Worm (Caenorhabditis elegans) whole organism, young adult: ENCODE measurements around the gene F26F12.8.
A peak's percentile ranks its signal among the peaks of the same experiment; 100 is the strongest.

ENCODE experiments used
- B0336.3 ChIP-seq: fragments of 200-800 bp; sonication (Bioruptor generic); IDR thresholded peaks from 2 replicates; pipeline ENCODE4 v1.3.6; 2022; ENCODE audit warnings: missing genetic modification characterization, missing compliant biosample characterization
- C06A6.2 ChIP-seq: fragments of 200-800 bp; sonication (Bioruptor generic); conservative IDR thresholded peaks from 2 replicates; pipeline ENCODE4 v1.3.6; 2022; ENCODE audit warnings: missing genetic modification characterization, missing compliant biosample characterization
- D2030.7 ChIP-seq: fragments of 200-800 bp; sonication (Bioruptor generic); IDR thresholded peaks from 2 replicates; pipeline ENCODE4 v1.3.6; 2022; ENCODE audit warnings: missing genetic modification reagents, missing genetic modification characterization, missing compliant biosample characterization
- F23B12.7 ChIP-seq: sonication (generic microtip); optimal IDR thresholded peaks from 2 replicates; lab custom pipeline; 2017; ENCODE audit warnings: missing genetic modification characterization, mild to moderate bottlenecking, missing compliant biosample characterization, antibody characterized with exemption, moderate library complexity; ENCODE audit not compliant: insufficient read depth
- F37B4.10 ChIP-seq: fragments of 200-800 bp; sonication (Bioruptor generic); IDR thresholded peaks from 2 replicates; pipeline ENCODE4 v1.3.6; 2022; ENCODE audit warnings: missing genetic modification characterization, missing compliant biosample characterization
- F52B5.7 ChIP-seq: sonication (generic microtip); optimal IDR thresholded peaks from 2 replicates; lab custom pipeline; 2016; ENCODE audit warnings: mild to moderate bottlenecking, missing genetic modification characterization, missing compliant biosample characterization
- K11D2.4 ChIP-seq: fragments of 200-800 bp; sonication (Bioruptor generic); IDR thresholded peaks from 2 replicates; pipeline ENCODE4 v1.3.6; 2022; ENCODE audit warnings: missing genetic modification reagents, missing genetic modification characterization, missing compliant biosample characterization
- T07F8.4 ChIP-seq: sonication (generic microtip); optimal IDR thresholded peaks from 2 replicates; lab custom pipeline; 2016; ENCODE audit warnings: mild to moderate bottlenecking, missing genetic modification characterization, moderate library complexity, missing compliant biosample characterization
- Y95B8A.8 ChIP-seq: fragments of 200-800 bp; sonication (Bioruptor generic); IDR thresholded peaks from 2 replicates; pipeline ENCODE4 v1.3.6; 2022; ENCODE audit warnings: missing genetic modification reagents, missing genetic modification characterization, missing compliant biosample characterization
- atf-7 ChIP-seq: sonication (generic microtip); optimal IDR thresholded peaks from 2 replicates; lab custom pipeline; 2017; ENCODE audit warnings: mild to moderate bottlenecking, missing genetic modification characterization, missing compliant biosample characterization
- attf-3 ChIP-seq: fragments of 200-800 bp; sonication (Bioruptor generic); conservative IDR thresholded peaks from 2 replicates; pipeline ENCODE4 v1.3.6; 2022; ENCODE audit warnings: missing genetic modification reagents, missing genetic modification characterization, missing compliant biosample characterization
- attf-5 ChIP-seq: fragments of 200-800 bp; sonication (Bioruptor generic); optimal IDR thresholded peaks from 2 replicates; lab custom pipeline; 2018; ENCODE audit warnings: mild to moderate bottlenecking, missing genetic modification characterization, missing compliant biosample characterization
- cebp-2 ChIP-seq: fragments of 200-800 bp; sonication (Bioruptor generic); IDR thresholded peaks from 2 replicates; pipeline ENCODE4 v1.3.6; 2022; ENCODE audit warnings: missing genetic modification characterization, missing compliant biosample characterization
- die-1 ChIP-seq: sonication (generic microtip); optimal IDR thresholded peaks from 2 replicates; lab custom pipeline; 2016; ENCODE audit warnings: missing genotype, mild to moderate bottlenecking, missing genetic modification characterization, missing compliant biosample characterization
- dox-1 ChIP-seq: fragments of 200-800 bp; sonication (Bioruptor generic); IDR thresholded peaks from 2 replicates; pipeline ENCODE4 v1.3.6; 2022; ENCODE audit warnings: missing genetic modification reagents, missing genetic modification characterization, missing compliant biosample characterization
- egl-18 ChIP-seq: fragments of 200-800 bp; sonication (Bioruptor generic); IDR thresholded peaks from 2 replicates; pipeline ENCODE4 v1.3.6; 2022; ENCODE audit warnings: missing genetic modification reagents, missing genetic modification characterization, missing compliant biosample characterization
- egrh-3 ChIP-seq: fragments of 200-800 bp; sonication (Bioruptor generic); IDR thresholded peaks from 2 replicates; pipeline ENCODE4 v1.3.6; 2022; ENCODE audit warnings: missing genetic modification reagents, missing genetic modification characterization, missing compliant biosample characterization
- ets-4 ChIP-seq: fragments of 200-800 bp; sonication (Bioruptor generic); optimal IDR thresholded peaks from 2 replicates; lab custom pipeline; 2018; ENCODE audit warnings: mild to moderate bottlenecking, missing genetic modification characterization, missing compliant biosample characterization
- fkh-3 ChIP-seq: sonication (generic microtip); optimal IDR thresholded peaks from 2 replicates; lab custom pipeline; 2016; ENCODE audit warnings: mild to moderate bottlenecking, missing genetic modification characterization, missing compliant biosample characterization
- gei-17 ChIP-seq: fragments of 200-800 bp; sonication (Bioruptor generic); optimal IDR thresholded peaks from 2 replicates; lab custom pipeline; 2018; ENCODE audit warnings: mild to moderate bottlenecking, missing genetic modification characterization, missing compliant biosample characterization
- hmg-1.2 ChIP-seq: fragments of 200-800 bp; sonication (Bioruptor generic); IDR thresholded peaks from 2 replicates; pipeline ENCODE4 v1.3.6; 2022; ENCODE audit warnings: missing genetic modification reagents, missing genetic modification characterization, missing compliant biosample characterization
- hmg-20 ChIP-seq: fragments of 200-800 bp; sonication (Bioruptor generic); IDR thresholded peaks from 2 replicates; pipeline ENCODE4 v1.3.6; 2022; ENCODE audit warnings: missing genetic modification reagents, missing genetic modification characterization, missing compliant biosample characterization
- let-526 ChIP-seq: fragments of 200-800 bp; sonication (Bioruptor generic); IDR thresholded peaks from 2 replicates; pipeline ENCODE4 v1.3.6; 2022; ENCODE audit warnings: missing genetic modification reagents, missing genetic modification characterization, missing compliant biosample characterization
- lin-54 ChIP-seq: fragments of 200-800 bp; sonication (Bioruptor generic); optimal IDR thresholded peaks from 2 replicates; lab custom pipeline; 2018; ENCODE audit warnings: mild to moderate bottlenecking, missing genetic modification characterization, missing compliant biosample characterization
- madf-3 ChIP-seq: fragments of 200-800 bp; sonication (Bioruptor generic); IDR thresholded peaks from 2 replicates; pipeline ENCODE4 v1.3.6; 2022; ENCODE audit warnings: missing genetic modification reagents, missing genetic modification characterization, missing compliant biosample characterization
- mel-28 ChIP-seq: sonication (generic microtip); optimal IDR thresholded peaks from 2 replicates; lab custom pipeline; 2016; ENCODE audit warnings: borderline replicate concordance, mild to moderate bottlenecking, missing genetic modification characterization, missing compliant biosample characterization
- nfya-2 ChIP-seq: fragments of 200-800 bp; sonication (Bioruptor generic); IDR thresholded peaks from 2 replicates; pipeline ENCODE4 v1.3.6; 2022; ENCODE audit warnings: missing genetic modification reagents, missing genetic modification characterization, missing compliant biosample characterization
- nfyb-1 ChIP-seq: fragments of 200-800 bp; sonication (Bioruptor generic); IDR thresholded peaks from 2 replicates; pipeline ENCODE4 v1.3.6; 2022; ENCODE audit warnings: missing genetic modification reagents, missing genetic modification characterization, missing compliant biosample characterization
- nhr-179 ChIP-seq: sonication (generic microtip); optimal IDR thresholded peaks from 2 replicates; lab custom pipeline; 2016; ENCODE audit warnings: mild to moderate bottlenecking, missing genetic modification characterization, missing compliant biosample characterization
- pbrm-1 ChIP-seq: fragments of 200-800 bp; sonication (Bioruptor generic); IDR thresholded peaks from 2 replicates; pipeline ENCODE4 v1.3.6; 2022; ENCODE audit warnings: missing genetic modification reagents, missing genetic modification characterization, missing compliant biosample characterization
- pha-4 ChIP-seq: fragments of 150-350 bp; sonication (generic microtip); optimal IDR thresholded peaks from 2 replicates; lab custom pipeline; 2014; ENCODE audit warnings: missing biosample characterization, missing genetic modification reagents, missing genetic modification characterization
- rec-8 ChIP-seq, 2 experiments: sonication (generic microtip); optimal IDR thresholded peaks; 2 replicates each; lab custom pipeline; 2016; ENCODE audit warnings: mild to moderate bottlenecking in 2 of 2, missing genetic modification characterization in 2 of 2, missing genetic modification reagents in 2 of 2, missing genotype in 2 of 2, missing biosample characterization in 1 of 2, missing compliant biosample characterization in 1 of 2, moderate library complexity in 1 of 2
- rpc-1 ChIP-seq, 2 experiments: fragments of 150-350 bp in 1 of 2; sonication (generic microtip) in 1 of 2; optimal IDR thresholded peaks; 2 replicates each; lab custom pipeline; 2014 to 2018; ENCODE audit warnings: missing biosample characterization in 1 of 2, missing genetic modification characterization in 1 of 2, missing genetic modification reagents in 1 of 2, missing genotype in 1 of 2
- sea-2 ChIP-seq: fragments of 200-800 bp; sonication (Bioruptor generic); IDR thresholded peaks from 2 replicates; pipeline ENCODE4 v1.3.6; 2022; ENCODE audit warnings: missing genetic modification characterization, missing compliant biosample characterization
- snpc-4 ChIP-seq, 5 experiments: fragments of 150-350 bp in 1 of 5; sonication (generic microtip) in 4 of 5; optimal IDR thresholded peaks; 2 replicates each; lab custom pipeline; 2014 to 2018; ENCODE audit warnings: missing genetic modification characterization in 5 of 5, missing biosample characterization in 3 of 5, antibody characterized with exemption in 2 of 5, mild to moderate bottlenecking in 2 of 5, missing compliant biosample characterization in 2 of 5, missing genotype in 2 of 5, moderate library complexity in 2 of 5, missing genetic modification reagents in 1 of 5
- tbp1 ChIP-seq: fragments of 200-800 bp; sonication (Bioruptor generic); optimal IDR thresholded peaks from 2 replicates; lab custom pipeline; 2018; ENCODE audit warnings: mild to moderate bottlenecking, missing genetic modification characterization, missing compliant biosample characterization
- tlf-1 ChIP-seq: fragments of 200-800 bp; sonication (Bioruptor generic); optimal IDR thresholded peaks from 2 replicates; lab custom pipeline; 2018; ENCODE audit warnings: mild to moderate bottlenecking, missing genetic modification characterization, missing compliant biosample characterization
- unc-62 ChIP-seq: fragments of 150-350 bp; optimal IDR thresholded peaks from 2 replicates; lab custom pipeline; 2014; ENCODE audit warnings: missing biosample characterization, missing genetic modification reagents, missing genetic modification characterization
- ztf-18 ChIP-seq: sonication (generic microtip); optimal IDR thresholded peaks from 2 replicates; lab custom pipeline; 2016; ENCODE audit warnings: missing genotype, mild to moderate bottlenecking, missing genetic modification characterization, missing compliant biosample characterization
- ztf-22 ChIP-seq: fragments of 200-800 bp; sonication (Bioruptor generic); optimal IDR thresholded peaks from 2 replicates; lab custom pipeline; 2018; ENCODE audit warnings: mild to moderate bottlenecking, missing genetic modification characterization, moderate library complexity, missing compliant biosample characterization
- ztf-3 ChIP-seq: fragments of 200-800 bp; sonication (Bioruptor generic); optimal IDR thresholded peaks from 2 replicates; lab custom pipeline; 2018; ENCODE audit warnings: mild to moderate bottlenecking, missing genetic modification characterization, missing compliant biosample characterization
- ztf-6 ChIP-seq: fragments of 200-800 bp; sonication (Bioruptor generic); IDR thresholded peaks from 2 replicates; pipeline ENCODE4 v1.3.6; 2022; ENCODE audit warnings: missing genetic modification reagents, missing genetic modification characterization, missing compliant biosample characterization

Gene F26F12.8

ce11 chrV:5843415-5844337 lies 18.7 kb downstream of the F26F12.8 start (continued):
- TF ChIP-seq ztf-18 (tag; lab: Kevin White, UChicago) (peak; percentile 21), unc-62 (no peak), let-526 (GFP tag; lab: Robert Waterston, UW) (no peak), ztf-22 (GFP tag; lab: Kevin White, UChicago) (no peak), nhr-179 (no peak), fkh-3 (tag; lab: Kevin White, UChicago) (peak; percentile 40), F37B4.10 (0 out of 2 replicates have a peak, but pooled peaks have one; percentile 88), K11D2.4 (GFP tag; lab: Robert Waterston, UW) (peak; percentile 56), F23B12.7 (tag; lab: Kevin White, UChicago) (peak; percentile 31), rpc-1 (optimal IDR thresholded peaks at IDR 0.05; lab: Kevin White, UChicago) (no peak), rpc-1 (tag; optimal IDR thresholded peaks at IDR 0.05; lab: Kevin White, UChicago) (no peak), tbp1 (peak; percentile 12), C06A6.2 (GFP tag; lab: Robert Waterston, UW) (no peak), rec-8 (tag; optimal IDR thresholded peaks at IDR 0.05; lab: Kevin White, UChicago) (no peak), nfya-2 (GFP tag; lab: Robert Waterston, UW) (no peak), ztf-3 (GFP tag; lab: Kevin White, UChicago) (no peak), egl-18 (GFP tag; lab: Robert Waterston, UW) (no peak), lin-54 (peak; percentile 17), pha-4 (peak; percentile 85), ztf-6 (GFP tag; lab: Robert Waterston, UW) (no peak), snpc-4 (GFP tag; optimal IDR thresholded peaks at IDR 0.05; lab: Kevin White, UChicago) (no peak), snpc-4 (tag; optimal IDR thresholded peaks at IDR 0.05; lab: Kevin White, UChicago) (no peak), dox-1 (GFP tag; lab: Robert Waterston, UW) (peak; percentile 51; the same call in 1 of the 2 replicates), attf-5 (GFP tag; lab: Kevin White, UChicago) (peak; percentile 19)

- no peak for TF ChIP-seq dox-1 (GFP tag; lab: Robert Waterston, UW)
- no peak for TF ChIP-seq T07F8.4 (tag; lab: Kevin White, UChicago)
- no peak for TF ChIP-seq ztf-22 (GFP tag; lab: Kevin White, UChicago)
- no peak for TF ChIP-seq die-1 (tag; lab: Kevin White, UChicago)
- no peak for TF ChIP-seq snpc-4 (GFP tag; optimal IDR thresholded peaks at IDR 0.05; lab: Kevin White, UChicago)
- no peak for TF ChIP-seq snpc-4 (tag; optimal IDR thresholded peaks at IDR 0.05; lab: Kevin White, UChicago)
- no peak for TF ChIP-seq cebp-2 (GFP tag; lab: Robert Waterston, UW)
- peak; percentile 33; the same call in 1 of the 2 replicates for TF ChIP-seq madf-3 (GFP tag; lab: Robert Waterston, UW)
- TF ChIP-seq sea-2: 0 out of 2 replicates have a peak, but pooled peaks have one; percentile 73
- no peak for TF ChIP-seq lin-54
- TF ChIP-seq hmg-20 (GFP tag; lab: Robert Waterston, UW): peak; percentile 38; the same call in 1 of the 2 replicates
- TF ChIP-seq pbrm-1 (GFP tag; lab: Robert Waterston, UW): no peak
- TF ChIP-seq B0336.3 (GFP tag; lab: Robert Waterston, UW): peak; percentile 59; the same call in 1 of the 2 replicates
- TF ChIP-seq egrh-3 (GFP tag; lab: Robert Waterston, UW): 0 out of 2 replicates have a peak, but pooled peaks have one; percentile 5
- TF ChIP-seq hmg-1.2 (GFP tag; lab: Robert Waterston, UW): 0 out of 2 replicates have a peak, but pooled peaks have one; percentile 3
- peak; percentile 67 for TF ChIP-seq nfyb-1
- TF ChIP-seq tlf-1 (GFP tag; lab: Kevin White, UChicago): peak; percentile 25
- peak; percentile 64; the same call in 1 of the 2 replicates for TF ChIP-seq Y95B8A.8 (GFP tag; lab: Robert Waterston, UW)
- TF ChIP-seq atf-7 (tag; lab: Kevin White, UChicago): no peak
- peak; percentile 27 for TF ChIP-seq mel-28
- TF ChIP-seq ets-4 (GFP tag; lab: Kevin White, UChicago): no peak
- no peak for TF ChIP-seq F23B12.7 (tag; lab: Kevin White, UChicago)
- TF ChIP-seq ztf-3 (GFP tag; lab: Kevin White, UChicago): no peak
- no peak for TF ChIP-seq gei-17 (GFP tag; lab: Kevin White, UChicago)
- TF ChIP-seq attf-3 (GFP tag; lab: Robert Waterston, UW): 0 out of 2 replicates have a peak, but pooled peaks have one; percentile 9
- peak; percentile 50 for TF ChIP-seq F52B5.7 (tag; lab: Kevin White, UChicago)
- no peak for TF ChIP-seq D2030.7 (GFP tag; lab: Robert Waterston, UW)
These were observed 19.7 kb downstream of the F26F12.8 start for ce11 chrV:5842507-5843144.
